Fruit fly (Drosophila melanogaster) S2 (cell line): ENCODE data around the gene squ.

Experiments used
- CG8478 ChIP-seq: fragments of >200 bp; optimal IDR thresholded peaks from 2 replicates; lab custom pipeline; 2018
- CTCF ChIP-seq, 2 experiments: fragments of >200 bp; optimal IDR thresholded peaks; 2 replicates each; lab custom pipeline; 2018

Gene squ

DNA sequence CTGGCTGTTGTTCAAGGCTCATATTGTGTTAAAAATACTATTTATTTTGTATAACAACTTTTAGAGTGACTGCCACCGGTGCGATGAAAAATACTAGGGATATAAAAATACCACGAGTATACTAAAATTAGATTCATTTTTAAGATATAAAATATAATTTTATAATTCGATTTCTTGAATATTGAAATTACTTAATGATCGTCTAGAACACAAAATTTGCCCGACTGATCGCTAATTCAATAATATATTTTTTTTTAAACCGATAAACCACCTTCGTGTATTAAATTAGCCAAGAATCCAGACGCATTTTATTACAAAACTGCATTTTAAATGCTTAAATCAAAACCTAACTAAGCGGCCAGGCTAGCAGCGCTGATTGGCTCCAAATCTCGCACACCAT is 51.1 kb downstream of the squ start, which contains the start of gene CG17996:
CG17996 (minus strand) TSS at position 101 of the 400 bp plus-strand sequence.
- no peak for TF ChIP-seq CTCF (optimal IDR thresholded peaks at IDR 0.05; lab: Kevin White, UChicago)
- TF ChIP-seq CG8478 (lab: Kevin White, UChicago), result no peak
